Worm (Caenorhabditis elegans) whole organism, L1 larva: ENCODE data around the gene Y39A3CL.4.

Experiments
- dpl-1 ChIP-seq, 3 experiments: fragments of 150-350 bp in 2 of 3; sonication (generic microtip) in 1 of 3; optimal IDR thresholded peaks; 2 replicates each; lab custom pipeline; 2014 to 2017; ENCODE audit warnings: missing biosample characterization in 3 of 3, missing genetic modification characterization in 3 of 3, missing genetic modification reagents in 3 of 3
- pqm-1 ChIP-seq: sonication (generic microtip); optimal IDR thresholded peaks from 3 replicates; lab custom pipeline; 2017; ENCODE audit warnings: missing biosample characterization, missing genetic modification characterization

- TF ChIP-seq dpl-1 (GFP tag; optimal IDR thresholded peaks at IDR 0.05; lab: Kevin White, UChicago) = no peak
- no peak for TF ChIP-seq pqm-1
Measured at ce11 chrIII:1793416-1793815, 15.5 kb upstream of the Y39A3CL.4 start.
